Worm (Caenorhabditis elegans): Measurements from ENCODE around the gene str-10.

- no peak for TF ChIP-seq T22C8.4 (GFP tag; IDR thresholded peaks at IDR 0.05)
- TF ChIP-seq ztf-29 (GFP tag; IDR thresholded peaks at IDR 0.05) = no peak
- no peak for TF ChIP-seq ztf-23 (GFP tag; IDR thresholded peaks at IDR 0.05)
- TF ChIP-seq flt-1 (GFP tag; IDR thresholded peaks at IDR 0.05) = no peak
- no peak for TF ChIP-seq cog-1 (tag; optimal IDR thresholded peaks at IDR 0.05)
- no peak for TF ChIP-seq tab-1 (GFP tag; IDR thresholded peaks at IDR 0.05)
- no peak for TF ChIP-seq ref-1 (GFP tag; conservative IDR thresholded peaks at IDR 0.05)
- no peak for TF ChIP-seq klf-2 (GFP tag; conservative IDR thresholded peaks at IDR 0.05)
These were observed 8.2 kb downstream of the str-10 start, which contains the start of gene R03G8.3 for ce11 chrX:13090665-13091064.
